Fruit fly (Drosophila melanogaster) whole organism, embryonic: ENCODE measurements around the gene sra.

Experiments
- Abd-B ChIP-seq: fragments of 200-800 bp; sonication (Bioruptor generic); optimal IDR thresholded peaks from 2 replicates; lab custom pipeline; 2018; ENCODE audit warnings: missing biosample characterization, mild to moderate bottlenecking, missing genetic modification characterization, moderate library complexity
- CG10462 ChIP-seq: fragments of 200-800 bp; sonication (Bioruptor generic); optimal IDR thresholded peaks from 2 replicates; lab custom pipeline; 2016; ENCODE audit warnings: missing biosample characterization, missing genetic modification characterization
- CG10565 ChIP-seq: fragments of 200-800 bp; sonication (Bioruptor generic); optimal IDR thresholded peaks from 3 replicates; lab custom pipeline; 2016; ENCODE audit warnings: missing biosample characterization, mild to moderate bottlenecking, missing genetic modification characterization
- CG11456 ChIP-seq: fragments of 200-800 bp; sonication (Bioruptor generic); IDR thresholded peaks from 3 replicates; pipeline ENCODE4 v1.3.6; 2022; ENCODE audit warnings: missing biosample characterization, missing genetic modification characterization
- CG12104 ChIP-seq: fragments of 200-800 bp; sonication (Bioruptor generic); optimal IDR thresholded peaks from 3 replicates; lab custom pipeline; 2016; ENCODE audit warnings: missing biosample characterization, missing genetic modification characterization
- CG13624 ChIP-seq: fragments of 200-800 bp; sonication (Bioruptor generic); optimal IDR thresholded peaks from 2 replicates; lab custom pipeline; 2016; ENCODE audit warnings: missing biosample characterization, missing genetic modification characterization
- CG1529 ChIP-seq: fragments of 200-800 bp; sonication (Bioruptor generic); optimal IDR thresholded peaks from 3 replicates; lab custom pipeline; 2018; ENCODE audit warnings: missing biosample characterization, missing genetic modification characterization
- CG1832 ChIP-seq: fragments of 200-800 bp; sonication (Bioruptor generic); optimal IDR thresholded peaks from 2 replicates; lab custom pipeline; 2017; ENCODE audit warnings: missing biosample characterization, mild to moderate bottlenecking, missing genetic modification characterization, inconsistent platforms
- CG18599 ChIP-seq: fragments of 200-800 bp; sonication (Bioruptor generic); optimal IDR thresholded peaks from 3 replicates; lab custom pipeline; 2017; ENCODE audit warnings: missing biosample characterization, missing genetic modification characterization, mild to moderate bottlenecking, moderate library complexity, missing genetic modification reagents
- CG2120 ChIP-seq: fragments of 200-800 bp; sonication (Bioruptor generic); optimal IDR thresholded peaks from 3 replicates; lab custom pipeline; 2016; ENCODE audit warnings: missing biosample characterization, missing genetic modification characterization
- CG2889 ChIP-seq: fragments of 200-800 bp; sonication (Bioruptor generic); IDR thresholded peaks from 3 replicates; pipeline ENCODE4 v1.3.6; 2022; ENCODE audit warnings: missing biosample characterization, missing genetic modification characterization
- CG30431 ChIP-seq: fragments of 200-800 bp; sonication (Bioruptor generic); optimal IDR thresholded peaks from 2 replicates; lab custom pipeline; 2017; ENCODE audit warnings: missing biosample characterization, missing genetic modification characterization
- CG31365 ChIP-seq: fragments of 200-800 bp; sonication (Bioruptor generic); optimal IDR thresholded peaks from 2 replicates; lab custom pipeline; 2018; ENCODE audit warnings: missing biosample characterization, mild to moderate bottlenecking, missing genetic modification characterization
- CG33557 ChIP-seq: fragments of 200-800 bp; sonication (Bioruptor generic); optimal IDR thresholded peaks from 2 replicates; lab custom pipeline; 2019; ENCODE audit warnings: missing biosample characterization, mild to moderate bottlenecking, missing genetic modification characterization, moderate library complexity
- CG3995 ChIP-seq: fragments of 200-800 bp; sonication (Bioruptor generic); optimal IDR thresholded peaks from 3 replicates; lab custom pipeline; 2016; ENCODE audit warnings: missing biosample characterization, missing genetic modification characterization
- CG6791 ChIP-seq: fragments of 200-800 bp; sonication (Bioruptor generic); IDR thresholded peaks from 3 replicates; pipeline ENCODE4 v1.3.6; 2022; ENCODE audit warnings: missing biosample characterization, missing genetic modification characterization; ENCODE audit not compliant: partially characterized antibody
- CG7271 ChIP-seq: fragments of 200-800 bp; sonication (Bioruptor generic); optimal IDR thresholded peaks from 2 replicates; lab custom pipeline; 2018; ENCODE audit warnings: missing biosample characterization, mild to moderate bottlenecking, missing genetic modification characterization, moderate library complexity
- CG8290 ChIP-seq, 3 experiments: fragments of 200-800 bp; sonication (Bioruptor generic); optimal IDR thresholded peaks; 2 replicates each; lab custom pipeline; 2016 to 2019; ENCODE audit warnings: missing biosample characterization in 3 of 3, missing genetic modification characterization in 3 of 3, mild to moderate bottlenecking in 2 of 3, moderate library complexity in 1 of 3
- CG8765 ChIP-seq: fragments of 200-800 bp; sonication (Bioruptor generic); IDR thresholded peaks from 2 replicates; pipeline ENCODE4 v1.3.6; 2022; ENCODE audit warnings: missing biosample characterization, missing genetic modification characterization
- CG9437 ChIP-seq: fragments of 200-800 bp; sonication (Bioruptor generic); optimal IDR thresholded peaks from 2 replicates; lab custom pipeline; 2018; ENCODE audit warnings: missing biosample characterization, mild to moderate bottlenecking, missing genetic modification characterization
- CG9609 ChIP-seq: fragments of 200-800 bp; sonication (Bioruptor generic); optimal IDR thresholded peaks from 3 replicates; lab custom pipeline; 2016; ENCODE audit warnings: missing biosample characterization, missing genetic modification characterization
- D ChIP-seq, 2 experiments: fragments of 200-800 bp in 1 of 2; fragments of >200 bp in 1 of 2; sonication (Bioruptor generic) in 1 of 2; optimal IDR thresholded peaks; 2 replicates in 1 of 2; 3 replicates in 1 of 2; lab custom pipeline; 2017; ENCODE audit warnings: mild to moderate bottlenecking in 1 of 2, missing biosample characterization in 1 of 2, missing genetic modification characterization in 1 of 2, missing genetic modification reagents in 1 of 2
- D19B ChIP-seq: fragments of 200-800 bp; sonication (Bioruptor generic); optimal IDR thresholded peaks from 2 replicates; lab custom pipeline; 2017; ENCODE audit warnings: missing biosample characterization, mild to moderate bottlenecking, missing genetic modification characterization
- Dad ChIP-seq: fragments of 200-800 bp; sonication (Bioruptor generic); optimal IDR thresholded peaks from 3 replicates; lab custom pipeline; 2016; ENCODE audit warnings: missing biosample characterization, missing genetic modification characterization
- Dbx ChIP-seq: fragments of 200-800 bp; sonication (Bioruptor generic); IDR thresholded peaks from 3 replicates; pipeline ENCODE4 v1.3.6; 2022; ENCODE audit warnings: missing biosample characterization, missing genetic modification characterization
- Fer1 ChIP-seq: fragments of 200-800 bp; sonication (Bioruptor generic); optimal IDR thresholded peaks from 2 replicates; lab custom pipeline; 2017; ENCODE audit warnings: missing biosample characterization, mild to moderate bottlenecking, missing genetic modification characterization
- Fer2 ChIP-seq: fragments of 200-800 bp; sonication (Bioruptor generic); optimal IDR thresholded peaks from 2 replicates; lab custom pipeline; 2018; ENCODE audit warnings: missing biosample characterization, mild to moderate bottlenecking, missing genetic modification characterization, moderate library complexity
- HLH4C ChIP-seq: fragments of 200-800 bp; sonication (Bioruptor generic); IDR thresholded peaks from 3 replicates; pipeline ENCODE4 v1.3.6; 2022; ENCODE audit warnings: missing biosample characterization, missing genetic modification characterization; ENCODE audit not compliant: partially characterized antibody
- HLH54F ChIP-seq: fragments of 200-800 bp; sonication (Bioruptor generic); optimal IDR thresholded peaks from 3 replicates; lab custom pipeline; 2016; ENCODE audit warnings: missing biosample characterization, missing genetic modification characterization
- Hmr ChIP-seq: fragments of 200-800 bp; sonication (Bioruptor generic); optimal IDR thresholded peaks from 3 replicates; lab custom pipeline; 2017; ENCODE audit warnings: mild to moderate bottlenecking, missing biosample characterization, missing genetic modification reagents, missing genetic modification characterization
- Hr3 ChIP-seq: fragments of 200-800 bp; sonication (Bioruptor generic); optimal IDR thresholded peaks from 3 replicates; lab custom pipeline; 2016; ENCODE audit warnings: missing biosample characterization, missing genetic modification characterization
- Nf-YA ChIP-seq: fragments of 200-800 bp; sonication (Bioruptor generic); IDR thresholded peaks from 2 replicates; pipeline ENCODE4 v1.3.6; 2022; ENCODE audit warnings: missing biosample characterization, missing genetic modification characterization
- Side ChIP-seq: fragments of 200-800 bp; sonication (Bioruptor generic); optimal IDR thresholded peaks from 2 replicates; lab custom pipeline; 2016; ENCODE audit warnings: missing biosample characterization, missing genetic modification characterization
- Trl ChIP-seq, 3 experiments: fragments of >200 bp in 2 of 3; fragments of 200-800 bp in 1 of 3; sonication (Bioruptor generic) in 1 of 3; optimal IDR thresholded peaks; 2 replicates in 1 of 3; 3 replicates in 2 of 3; lab custom pipeline; 2016 to 2017; ENCODE audit warnings: missing biosample characterization in 1 of 3, missing genetic modification characterization in 1 of 3
- dimm ChIP-seq: fragments of 200-800 bp; sonication (Bioruptor generic); IDR thresholded peaks from 2 replicates; pipeline ENCODE4 v1.3.6; 2022; ENCODE audit warnings: missing biosample characterization, missing genetic modification characterization
- disco-r ChIP-seq: fragments of 200-800 bp; sonication (Bioruptor generic); optimal IDR thresholded peaks from 2 replicates; lab custom pipeline; 2016; ENCODE audit warnings: missing biosample characterization, missing genetic modification characterization
- dmrt99B ChIP-seq: fragments of 200-800 bp; sonication (Bioruptor generic); optimal IDR thresholded peaks from 2 replicates; lab custom pipeline; 2018; ENCODE audit warnings: missing biosample characterization, mild to moderate bottlenecking, missing genetic modification characterization, moderate library complexity
- gce ChIP-seq: fragments of 200-800 bp; sonication (Bioruptor generic); IDR thresholded peaks from 3 replicates; pipeline ENCODE4 v1.3.6; 2022; ENCODE audit warnings: missing biosample characterization, missing genetic modification characterization
- gt ChIP-seq: fragments of 200-800 bp; sonication (Bioruptor generic); IDR thresholded peaks from 2 replicates; pipeline ENCODE4 v1.3.6; 2022; ENCODE audit warnings: missing biosample characterization, missing genetic modification characterization
- lola ChIP-seq, 3 experiments: fragments of >200 bp in 2 of 3; fragments of 200-800 bp in 1 of 3; sonication (Bioruptor generic) in 1 of 3; optimal IDR thresholded peaks; 2 replicates each; lab custom pipeline; 2017 to 2019; ENCODE audit warnings: missing biosample characterization in 3 of 3, missing genetic modification characterization in 3 of 3, mild to moderate bottlenecking in 1 of 3, moderate library complexity in 1 of 3
- lov ChIP-seq, 2 experiments: fragments of 200-800 bp in 1 of 2; fragments of >200 bp in 1 of 2; sonication (Bioruptor generic) in 1 of 2; IDR thresholded peaks in 1 of 2; optimal IDR thresholded peaks in 1 of 2; 2 replicates in 1 of 2; 3 replicates in 1 of 2; pipeline versions ENCODE4 v1.3.6 to Lab custom; 2017 to 2022; ENCODE audit warnings: missing biosample characterization in 1 of 2, missing genetic modification characterization in 1 of 2
- maf-S ChIP-seq: fragments of 200-800 bp; sonication (Bioruptor generic); optimal IDR thresholded peaks from 2 replicates; lab custom pipeline; 2016; ENCODE audit warnings: missing biosample characterization, missing genetic modification characterization
- mam ChIP-seq: fragments of 200-800 bp; sonication (Bioruptor generic); optimal IDR thresholded peaks from 3 replicates; lab custom pipeline; 2016; ENCODE audit warnings: missing biosample characterization, missing genetic modification characterization
- pros ChIP-seq: fragments of 200-800 bp; sonication (Bioruptor generic); optimal IDR thresholded peaks from 3 replicates; lab custom pipeline; 2019; ENCODE audit warnings: missing biosample characterization, mild to moderate bottlenecking, missing genetic modification characterization, moderate library complexity
- scrt ChIP-seq: fragments of 200-800 bp; sonication (Bioruptor generic); optimal IDR thresholded peaks from 2 replicates; lab custom pipeline; 2018; ENCODE audit warnings: missing biosample characterization, mild to moderate bottlenecking, missing genetic modification characterization, moderate library complexity
- sr ChIP-seq: fragments of 200-800 bp; sonication (Bioruptor generic); IDR thresholded peaks from 3 replicates; pipeline ENCODE4 v1.3.6; 2022; ENCODE audit warnings: missing biosample characterization, missing genetic modification characterization
- tup ChIP-seq: fragments of 200-800 bp; sonication (Bioruptor generic); optimal IDR thresholded peaks from 2 replicates; lab custom pipeline; 2016; ENCODE audit warnings: missing biosample characterization, mild to moderate bottlenecking, missing genetic modification characterization, moderate library complexity
- unpg ChIP-seq: fragments of 200-800 bp; sonication (Bioruptor generic); optimal IDR thresholded peaks from 3 replicates; lab custom pipeline; 2018; ENCODE audit warnings: missing biosample characterization, mild to moderate bottlenecking, missing genetic modification characterization, moderate library complexity

sra gene

dm6 chr3R:16206162-16206561 lies 19.4 kb downstream of the sra start (continued):
- TF ChIP-seq CG1529 (GFP tag; lab: Kevin White, UChicago) (no peak), Nf-YA (GFP tag; lab: Robert Waterston, UW) (no peak), scrt (no peak), CG8290 (GFP tag; optimal IDR thresholded peaks at IDR 0.05; lab: Kevin White, UChicago) (no peak), CG8290 (tag; optimal IDR thresholded peaks at IDR 0.05; lab: Kevin White, UChicago) (peak in 1 of 2 experiments; percentile 30), D19B (GFP tag; lab: Kevin White, UChicago) (no peak), Side (no peak), Fer1 (GFP tag; lab: Kevin White, UChicago) (no peak), CG7271 (tag; lab: Kevin White, UChicago) (no peak), CG6791 (GFP tag; lab: Robert Waterston, UW) (no peak), CG3995 (GFP tag; lab: Kevin White, UChicago) (no peak), sr (GFP tag; lab: Robert Waterston, UW) (no peak), CG30431 (GFP tag; lab: Kevin White, UChicago) (no peak), CG33557 (GFP tag; lab: Kevin White, UChicago) (no peak), lola (GFP tag; optimal IDR thresholded peaks at IDR 0.05; lab: Kevin White, UChicago) (peak in 1 of 3 experiments; percentile 55), CG18599 (GFP tag; lab: Kevin White, UChicago) (no peak), CG11456 (GFP tag; lab: Robert Waterston, UW) (no peak), Trl (optimal IDR thresholded peaks at IDR 0.05; lab: Kevin White, UChicago) (no peak), Trl (GFP tag; optimal IDR thresholded peaks at IDR 0.05; lab: Kevin White, UChicago) (no peak), tup (no peak), CG31365 (tag; lab: Kevin White, UChicago) (no peak), HLH4C (no peak), CG10462 (no peak), Dbx (GFP tag; lab: Robert Waterston, UW) (0 out of 3 replicates have a peak, but pooled peaks have one; percentile 32), CG2889 (no peak)

- TF ChIP-seq D (optimal IDR thresholded peaks at IDR 0.05; lab: Kevin White, UChicago): no peak
- TF ChIP-seq D (GFP tag; optimal IDR thresholded peaks at IDR 0.05; lab: Kevin White, UChicago): no peak
- no peak for TF ChIP-seq CG9437
- no peak for TF ChIP-seq Dad
- TF ChIP-seq pros: peak; percentile 48
- TF ChIP-seq CG12104 (GFP tag; lab: Kevin White, UChicago): no peak
- TF ChIP-seq unpg (GFP tag; lab: Kevin White, UChicago): no peak
- no peak for TF ChIP-seq Hr3 (GFP tag; lab: Kevin White, UChicago)
- no peak for TF ChIP-seq CG1832 (GFP tag; lab: Kevin White, UChicago)
- TF ChIP-seq Abd-B: no peak
- peak; percentile 37; the same call in 1 of the 3 replicates for TF ChIP-seq Dbx (GFP tag; lab: Robert Waterston, UW)
- TF ChIP-seq CG8765 (GFP tag; lab: Robert Waterston, UW): no peak
- peak; percentile 6 for TF ChIP-seq CG9609 (GFP tag; lab: Kevin White, UChicago)
- TF ChIP-seq mam: no peak
- TF ChIP-seq gt: no peak
- no peak for TF ChIP-seq Fer2 (tag; lab: Kevin White, UChicago)
- TF ChIP-seq dmrt99B: peak; percentile 7
- TF ChIP-seq CG2120 (GFP tag; lab: Kevin White, UChicago): peak; percentile 43
- no peak for TF ChIP-seq maf-S (GFP tag; lab: Kevin White, UChicago)
- TF ChIP-seq disco-r (GFP tag; lab: Kevin White, UChicago): no peak
- TF ChIP-seq HLH54F (GFP tag; lab: Kevin White, UChicago): no peak
- peak; percentile 24 for TF ChIP-seq Hmr (GFP tag; lab: Kevin White, UChicago)
- TF ChIP-seq gce (GFP tag; lab: Robert Waterston, UW): no peak
- no peak for TF ChIP-seq CG10565 (GFP tag; lab: Kevin White, UChicago)
- peak; percentile 43; the same call in 1 of the 3 replicates for TF ChIP-seq sr (GFP tag; lab: Robert Waterston, UW)
- no peak for TF ChIP-seq lov (optimal IDR thresholded peaks at IDR 0.05; lab: Kevin White, UChicago)
- 0 out of 3 replicates have a peak, but pooled peaks have one; percentile 67 for TF ChIP-seq lov (GFP tag; IDR thresholded peaks at IDR 0.05; lab: Robert Waterston, UW)
- no peak for TF ChIP-seq CG13624 (GFP tag; lab: Kevin White, UChicago)
- TF ChIP-seq dimm (GFP tag; lab: Robert Waterston, UW): no peak
Measured at dm6 chr3R:16207074-16207609, 20.3 kb downstream of the sra start.
